Worm (Caenorhabditis elegans) whole organism, late embryonic: Measurements from ENCODE around the gene C04E12.4.

Experiments
- ama-1 ChIP-seq: fragments of 150-350 bp; optimal IDR thresholded peaks from 2 replicates; lab custom pipeline; 2014
- ceh-45 ChIP-seq: fragments of 200-800 bp; sonication (Bioruptor generic); IDR thresholded peaks from 2 replicates; pipeline ENCODE4 v1.3.6; 2022; ENCODE audit warnings: missing genetic modification reagents, missing genetic modification characterization, missing compliant biosample characterization
- che-1 ChIP-seq: sonication (generic microtip); optimal IDR thresholded peaks from 2 replicates; lab custom pipeline; 2016; ENCODE audit warnings: mild to moderate bottlenecking, missing genetic modification characterization, missing compliant biosample characterization
- elt-2 ChIP-seq: sonication (generic microtip); optimal IDR thresholded peaks from 2 replicates; lab custom pipeline; 2016; ENCODE audit warnings: missing genetic modification reagents, missing genetic modification characterization, missing compliant biosample characterization
- ets-4 ChIP-seq: sonication (generic microtip); optimal IDR thresholded peaks from 2 replicates; lab custom pipeline; 2016; ENCODE audit warnings: missing genetic modification characterization, missing compliant biosample characterization
- fkh-10 ChIP-seq: fragments of 150-350 bp; optimal IDR thresholded peaks from 2 replicates; lab custom pipeline; 2014; ENCODE audit warnings: missing biosample characterization, missing genetic modification reagents, missing genetic modification characterization
- nfya-1 ChIP-seq: sonication (generic microtip); optimal IDR thresholded peaks from 2 replicates; lab custom pipeline; 2017; ENCODE audit warnings: missing genetic modification characterization, mild to moderate bottlenecking, missing compliant biosample characterization, antibody characterized with exemption, moderate library complexity
- nhr-11 ChIP-seq: fragments of 150-350 bp; optimal IDR thresholded peaks from 2 replicates; lab custom pipeline; 2014; ENCODE audit warnings: missing biosample characterization, missing genetic modification characterization
- npax-4 ChIP-seq: sonication (generic microtip); optimal IDR thresholded peaks from 2 replicates; lab custom pipeline; 2016; ENCODE audit warnings: missing genetic modification characterization, missing compliant biosample characterization
- pax-1 ChIP-seq: fragments of 150-350 bp; optimal IDR thresholded peaks from 2 replicates; lab custom pipeline; 2014; ENCODE audit warnings: missing biosample characterization, missing genetic modification characterization
- pha-4 ChIP-seq: fragments of 150-350 bp; optimal IDR thresholded peaks from 2 replicates; lab custom pipeline; 2018; ENCODE audit warnings: missing biosample characterization, missing genetic modification reagents, missing genetic modification characterization
- pqm-1 ChIP-seq: sonication (generic microtip); optimal IDR thresholded peaks from 2 replicates; lab custom pipeline; 2016; ENCODE audit warnings: missing genetic modification characterization, missing compliant biosample characterization
- rnt-1 ChIP-seq: sonication (generic microtip); optimal IDR thresholded peaks from 2 replicates; lab custom pipeline; 2016; ENCODE audit warnings: missing genetic modification characterization, missing compliant biosample characterization

ce11 chrV:3388299-3388698, 25.7 kb downstream of the C04E12.4 start:
- TF ChIP-seq ama-1 (lab: Kevin White, UChicago) (no peak), ceh-45 (GFP tag; lab: Robert Waterston, UW) (no peak), rnt-1 (tag; lab: Kevin White, UChicago) (no peak), ets-4 (no peak), che-1 (tag; lab: Kevin White, UChicago) (no peak), npax-4 (tag; lab: Kevin White, UChicago) (no peak), nhr-11 (tag; lab: Kevin White, UChicago) (no peak), fkh-10 (GFP tag; lab: Kevin White, UChicago) (no peak), pha-4 (tag; lab: Kevin White, UChicago) (no peak), pax-1 (tag; lab: Kevin White, UChicago) (no peak), nfya-1 (tag; lab: Kevin White, UChicago) (no peak), pqm-1 (tag; lab: Kevin White, UChicago) (no peak), elt-2 (tag; lab: Kevin White, UChicago) (no peak)
